Worm (Caenorhabditis elegans): Measurements from ENCODE around the gene ZK1290.11.

DNA sequence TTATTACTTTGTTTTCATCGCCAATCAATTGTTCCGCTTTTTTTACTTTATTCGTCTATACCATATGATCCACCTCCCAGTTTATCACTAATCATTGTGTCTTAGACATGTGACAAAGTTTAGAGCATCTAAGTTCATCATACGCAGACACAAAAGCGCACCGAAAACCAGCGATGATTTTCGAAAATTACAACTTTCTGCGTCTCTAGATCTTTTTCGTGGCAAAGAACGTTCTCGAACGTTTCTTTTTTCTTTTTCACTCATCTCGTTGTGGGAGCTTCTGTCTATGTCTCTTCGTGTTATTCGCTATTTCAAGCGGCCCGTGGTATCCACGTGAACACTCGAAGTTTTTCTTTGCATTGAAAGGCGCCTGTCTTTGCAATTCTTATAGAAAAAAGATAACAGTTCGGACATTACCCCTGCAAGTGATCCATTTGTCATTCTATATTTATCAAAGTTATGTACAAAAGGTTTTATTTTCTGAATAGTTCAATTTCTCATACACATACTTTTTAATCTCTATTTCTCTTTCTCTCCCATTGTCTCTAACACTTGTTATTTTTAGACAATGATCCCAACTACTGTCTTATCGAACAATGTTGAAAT lies 32.2 kb downstream of the ZK1290.11 start, which contains the start of gene ZK1290.5:
- no peak for TF ChIP-seq elt-1 (tag; optimal IDR thresholded peaks at IDR 0.05; ENCODE audit: borderline replicate concordance, insufficient read depth)
- no peak for TF ChIP-seq lsy-2 (tag; optimal IDR thresholded peaks at IDR 0.05)
- TF ChIP-seq nhr-237 (tag; optimal IDR thresholded peaks at IDR 0.05), result peak; percentile 46
- TF ChIP-seq ces-1 (GFP tag; optimal IDR thresholded peaks at IDR 0.05), result no peak
- TF ChIP-seq bed-3 (GFP tag; optimal IDR thresholded peaks at IDR 0.05), result no peak
- no peak for TF ChIP-seq lin-13 (tag; optimal IDR thresholded peaks at IDR 0.05)
- no peak for TF ChIP-seq cnd-1 (tag; optimal IDR thresholded peaks at IDR 0.05)
- TF ChIP-seq snpc-4 (tag; optimal IDR thresholded peaks at IDR 0.05), result no peak
- TF ChIP-seq mep-1 (tag; optimal IDR thresholded peaks at IDR 0.05), result no peak
- no peak for TF ChIP-seq elt-3 (tag; optimal IDR thresholded peaks at IDR 0.05)
- TF ChIP-seq mab-5 (tag; optimal IDR thresholded peaks at IDR 0.05), result no peak
- no peak for TF ChIP-seq ztf-11 (tag; optimal IDR thresholded peaks at IDR 0.05)
